Fruit fly (Drosophila melanogaster): ENCODE data around the gene Pcyt2.

Gene Pcyt2

DNA sequence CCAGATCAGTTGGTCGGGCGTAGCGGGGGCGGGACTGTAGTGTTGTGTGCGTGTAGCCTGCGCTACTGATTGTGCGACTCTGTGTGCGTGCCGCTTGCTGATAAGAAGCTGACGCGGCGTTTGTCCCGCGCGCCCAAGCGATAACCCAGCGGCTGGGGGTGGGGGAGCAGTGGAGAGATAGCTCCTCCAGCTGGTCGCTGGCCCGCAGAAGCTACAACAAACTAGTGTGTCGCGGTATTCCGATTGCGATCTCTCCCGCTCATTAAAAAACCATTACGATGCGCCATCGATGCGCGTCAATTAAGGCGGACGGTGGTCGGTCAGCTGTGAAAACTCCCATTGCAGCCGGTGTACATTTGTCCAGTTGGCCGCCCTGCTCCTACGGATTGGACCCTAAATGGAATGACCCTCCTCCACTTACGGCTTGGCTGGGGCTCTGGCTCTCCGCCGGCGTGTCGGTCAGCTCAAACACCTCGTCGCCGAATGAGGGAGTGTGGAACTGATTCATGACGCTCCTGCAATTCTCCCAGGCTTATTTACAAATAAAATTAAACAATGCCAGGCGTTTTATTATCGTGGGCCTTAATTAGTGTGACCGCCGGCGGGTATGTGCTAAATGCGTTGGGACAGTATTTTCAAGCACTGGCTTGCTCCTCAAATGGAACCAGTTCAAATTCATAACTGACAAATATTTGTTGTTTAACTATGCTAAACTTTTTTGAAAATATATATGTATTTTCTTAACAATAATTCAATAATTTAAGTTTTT, 49.0 kb downstream of the Pcyt2 start, which contains the start of gene CG12104 (continued):
- TF ChIP-seq wdn (GFP tag; IDR thresholded peaks at IDR 0.05) (no peak), slbo (GFP tag; IDR thresholded peaks at IDR 0.05) (peak; percentile 38; the same call in 1 of the 2 replicates), CG17328 (GFP tag; IDR thresholded peaks at IDR 0.05) (0 out of 2 replicates have a peak, but pooled peaks have one; percentile 7), caup (GFP tag; optimal IDR thresholded peaks at IDR 0.05; ENCODE audit: severe bottlenecking) (no peak), H15 (GFP tag; IDR thresholded peaks at IDR 0.05) (no peak), Scr (GFP tag; IDR thresholded peaks at IDR 0.05; ENCODE audit: partially characterized antibody) (peak; percentile 21; the same call in 1 of the 2 replicates), CG13296 (GFP tag; optimal IDR thresholded peaks at IDR 0.05) (peak; percentile 9), CG2712 (tag; optimal IDR thresholded peaks at IDR 0.05) (peak; percentile 48), CG14050 (GFP tag; IDR thresholded peaks at IDR 0.05) (no peak), CG11696 (GFP tag; IDR thresholded peaks at IDR 0.05) (no peak), Drgx (GFP tag; IDR thresholded peaks at IDR 0.05) (no peak), maf-S (GFP tag; optimal IDR thresholded peaks at IDR 0.05) (no peak), peb (GFP tag; IDR thresholded peaks at IDR 0.05) (no peak), Jarid2 (GFP tag; optimal IDR thresholded peaks at IDR 0.05) (no peak), gfzf (GFP tag; optimal IDR thresholded peaks at IDR 0.05) (peak; percentile 76), shn (GFP tag; optimal IDR thresholded peaks at IDR 0.05) (no peak), CG42726 (GFP tag; IDR thresholded peaks at IDR 0.05; ENCODE audit: partially characterized antibody) (no peak), Bgb (GFP tag; IDR thresholded peaks at IDR 0.05; ENCODE audit: partially characterized antibody) (peak; percentile 27; the same call in 1 of the 2 replicates), CG43689 (GFP tag; IDR thresholded peaks at IDR 0.05) (no peak), crp (GFP tag; optimal IDR thresholded peaks at IDR 0.05) (peak in 1 of 2 experiments; percentile 53), CG17802 (tag; optimal IDR thresholded peaks at IDR 0.05) (peak; percentile 64), tio (GFP tag; optimal IDR thresholded peaks at IDR 0.05) (no peak), CG4360 (GFP tag; IDR thresholded peaks at IDR 0.05) (no peak), CG4854 (GFP tag; optimal IDR thresholded peaks at IDR 0.05) (no peak), BEAF-32 (GFP tag; optimal IDR thresholded peaks at IDR 0.05) (peak; percentile 12), nmo (GFP tag; optimal IDR thresholded peaks at IDR 0.05) (peak; percentile 24), CG8388 (GFP tag; optimal IDR thresholded peaks at IDR 0.05) (peak; percentile 30), Hey (tag; optimal IDR thresholded peaks at IDR 0.05) (no peak), eve (GFP tag; optimal IDR thresholded peaks at IDR 0.05) (no peak), NC2β (GFP tag; optimal IDR thresholded peaks at IDR 0.05) (no peak), chif (GFP tag; optimal IDR thresholded peaks at IDR 0.05) (no peak), CG17186 (GFP tag; optimal IDR thresholded peaks at IDR 0.05) (peak; percentile 18), fd96Cb (tag; optimal IDR thresholded peaks at IDR 0.05) (no peak), cg (GFP tag; optimal IDR thresholded peaks at IDR 0.05) (peak; percentile 79), GATAe (GFP tag; conservative IDR thresholded peaks at IDR 0.05) (peak; percentile 96), CG17359 (tag; optimal IDR thresholded peaks at IDR 0.05) (no peak), CG7357 (GFP tag; IDR thresholded peaks at IDR 0.05) (no peak), amos (GFP tag; IDR thresholded peaks at IDR 0.05; ENCODE audit: partially characterized antibody) (peak; percentile 35; the same call in 1 of the 2 replicates), CG6854 (GFP tag; optimal IDR thresholded peaks at IDR 0.05) (no peak), CG12391 (tag; optimal IDR thresholded peaks at IDR 0.05) (peak; percentile 37), psq (GFP tag; optimal IDR thresholded peaks at IDR 0.05) (no peak), CG16815 (GFP tag; optimal IDR thresholded peaks at IDR 0.05) (no peak), trem (tag; optimal IDR thresholded peaks at IDR 0.05) (peak; percentile 53), jumu (GFP tag; optimal IDR thresholded peaks at IDR 0.05) (no peak), gsb-n (tag; optimal IDR thresholded peaks at IDR 0.05) (peak; percentile 44), CG10267 (tag; optimal IDR thresholded peaks at IDR 0.05) (peak; percentile 88), CG2120 (GFP tag; optimal IDR thresholded peaks at IDR 0.05) (peak; percentile 10), cas (GFP tag; IDR thresholded peaks at IDR 0.05) (no peak)

Data from whole organism, embryonic.